Worm (Caenorhabditis elegans): Measurements from ENCODE around the gene his-1.

DNA sequence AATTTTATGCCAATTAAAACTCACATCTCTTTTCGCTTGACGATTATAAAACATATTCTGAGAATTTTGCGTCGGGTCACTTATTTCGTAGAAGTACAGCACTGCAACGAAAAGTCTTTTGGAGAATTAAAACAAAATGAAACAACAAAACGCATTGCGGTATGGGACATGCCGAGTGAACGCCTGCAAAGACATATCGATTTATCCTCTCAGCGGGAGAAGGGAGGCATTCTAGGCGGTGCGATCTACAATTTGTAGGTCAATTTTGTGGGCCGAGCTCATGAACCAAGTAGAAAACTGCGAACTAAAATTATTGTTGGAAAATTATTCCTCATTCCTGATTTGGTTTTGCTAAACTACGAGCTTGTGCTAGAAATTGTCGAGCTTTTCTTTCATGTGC lies 11.1 kb downstream of the his-1 start, which contains the start of gene F14H3.3:
- TF ChIP-seq K11D2.4 (GFP tag; IDR thresholded peaks at IDR 0.05), result no peak
- no peak for TF ChIP-seq unc-130 (GFP tag; optimal IDR thresholded peaks at IDR 0.05)
- TF ChIP-seq F55B11.4 (tag; optimal IDR thresholded peaks at IDR 0.05; ENCODE audit: borderline replicate concordance, insufficient read depth), result no peak
- no peak for TF ChIP-seq pha-4 (tag; optimal IDR thresholded peaks at IDR 0.05)
- TF ChIP-seq F57A8.1 (GFP tag; optimal IDR thresholded peaks at IDR 0.05), result no peak
- TF ChIP-seq ama-1 (optimal IDR thresholded peaks at IDR 0.05), result no peak
- no peak for TF ChIP-seq ama-1 (GFP tag; optimal IDR thresholded peaks at IDR 0.05)
- no peak for TF ChIP-seq unc-62 (GFP tag; optimal IDR thresholded peaks at IDR 0.05)

Measured in whole organism, young adult.